Worm (Caenorhabditis elegans) whole organism, early embryonic: ENCODE data around the gene K09C4.4.

Experiments used
- F13C5.2 ChIP-seq: sonication (generic microtip); optimal IDR thresholded peaks from 2 replicates; lab custom pipeline; 2017; ENCODE audit warnings: mild to moderate bottlenecking, missing genetic modification characterization, inconsistent platforms, missing compliant biosample characterization
- ama-1 ChIP-seq: fragments of 150-350 bp; optimal IDR thresholded peaks from 2 replicates; lab custom pipeline; 2014
- ets-7 ChIP-seq: sonication (generic microtip); optimal IDR thresholded peaks from 2 replicates; lab custom pipeline; 2016; ENCODE audit warnings: missing genotype, missing genetic modification characterization, missing compliant biosample characterization
- hmbx-1 ChIP-seq: sonication (generic microtip); optimal IDR thresholded peaks from 2 replicates; lab custom pipeline; 2016; ENCODE audit warnings: mild to moderate bottlenecking, missing genetic modification characterization, missing compliant biosample characterization
- hnd-1 ChIP-seq: sonication (generic microtip); optimal IDR thresholded peaks from 2 replicates; lab custom pipeline; 2016; ENCODE audit warnings: missing genetic modification characterization, missing compliant biosample characterization
- tbx-37 ChIP-seq: fragments of 200-800 bp; sonication (Bioruptor generic); conservative IDR thresholded peaks from 2 replicates; pipeline ENCODE4 v1.3.6; 2022; ENCODE audit warnings: missing genetic modification reagents, missing genetic modification characterization, missing compliant biosample characterization

- TF ChIP-seq tbx-37 (GFP tag; lab: Robert Waterston, UW): no peak
- TF ChIP-seq F13C5.2 (tag; lab: Kevin White, UChicago): no peak
- TF ChIP-seq ama-1 (lab: Kevin White, UChicago): no peak
- TF ChIP-seq hmbx-1 (tag; lab: Kevin White, UChicago): no peak
- TF ChIP-seq hnd-1 (tag; lab: Kevin White, UChicago): no peak
- TF ChIP-seq ets-7 (tag; lab: Kevin White, UChicago): no peak
Measured at ce11 chrX:3326175-3326574, 36.9 kb downstream of the K09C4.4 start, which contains the start of gene F11D5.6.
